Fruit fly (Drosophila melanogaster): Measurements from ENCODE around the gene betaTub85D.

Gene betaTub85D

dm6 chr3R:9363066-9363719 lies 46.9 kb downstream of the betaTub85D start, which contains the start of gene CG18473:
Gene CG18473, plus strand, starts transcription at chr3R:9363305.
- TF ChIP-seq noc (tag; optimal IDR thresholded peaks at IDR 0.05): no peak

- TF ChIP-seq noc (tag; optimal IDR thresholded peaks at IDR 0.05): no peak
Observed at dm6 chr3R:9359393-9359792, 50.7 kb downstream of the betaTub85D start.
